Fruit fly (Drosophila melanogaster): ENCODE data around the gene CG32262.

Gene CG32262

DNA sequence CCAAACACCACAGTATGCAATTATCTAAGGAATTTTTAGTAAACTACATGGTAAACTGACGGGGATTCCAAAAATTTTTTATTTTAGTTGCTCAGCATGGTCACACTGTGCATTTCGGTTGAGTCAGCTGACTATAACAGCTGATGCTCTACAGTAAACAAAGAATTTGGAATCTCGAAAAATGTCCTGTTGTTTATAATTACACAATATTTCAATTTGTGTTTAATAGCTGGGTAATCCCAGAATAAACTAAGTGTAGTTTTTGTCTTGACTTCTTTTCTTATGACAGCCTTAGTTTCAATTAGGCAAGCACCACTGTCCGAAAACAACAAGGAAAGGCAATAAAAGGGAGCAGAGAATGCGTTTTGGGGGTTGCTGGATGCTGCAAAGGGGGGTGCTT, 24.3 kb downstream of the CG32262 start (continued):
- TF ChIP-seq Ravus (GFP tag; IDR thresholded peaks at IDR 0.05) = peak; percentile 11; the same call in 1 of the 2 replicates
- peak; percentile 20; the same call in 1 of the 2 replicates for TF ChIP-seq sob (GFP tag; IDR thresholded peaks at IDR 0.05)
- peak; percentile 12 for TF ChIP-seq lab (GFP tag; optimal IDR thresholded peaks at IDR 0.05)
- TF ChIP-seq CG7786 (GFP tag; optimal IDR thresholded peaks at IDR 0.05) = peak; percentile 25
- TF ChIP-seq CG11504 (tag; optimal IDR thresholded peaks at IDR 0.05) = peak; percentile 30
- TF ChIP-seq D (optimal IDR thresholded peaks at IDR 0.05) = no peak
- TF ChIP-seq D (GFP tag; optimal IDR thresholded peaks at IDR 0.05) = no peak
- no peak for TF ChIP-seq exex (tag; optimal IDR thresholded peaks at IDR 0.05)
- TF ChIP-seq CG17829 (tag; optimal IDR thresholded peaks at IDR 0.05) = peak; percentile 19
- no peak for TF ChIP-seq CG7987 (GFP tag; optimal IDR thresholded peaks at IDR 0.05)
- TF ChIP-seq usp (GFP tag; optimal IDR thresholded peaks at IDR 0.05) = no peak
- TF ChIP-seq run (tag; optimal IDR thresholded peaks at IDR 0.05) = no peak
- peak; percentile 6 for TF ChIP-seq bab2 (GFP tag; optimal IDR thresholded peaks at IDR 0.05)
- peak; percentile 33 for TF ChIP-seq Antp (GFP tag; optimal IDR thresholded peaks at IDR 0.05)
- peak; percentile 43 for TF ChIP-seq CG1603 (tag; optimal IDR thresholded peaks at IDR 0.05)
- TF ChIP-seq CG7357 (GFP tag; IDR thresholded peaks at IDR 0.05) = peak; percentile 48; the same call in 1 of the 3 replicates
- peak; percentile 37 for TF ChIP-seq gfzf (GFP tag; optimal IDR thresholded peaks at IDR 0.05)
- TF ChIP-seq nmo (GFP tag; optimal IDR thresholded peaks at IDR 0.05) = peak; percentile 16
- TF ChIP-seq klu (GFP tag; IDR thresholded peaks at IDR 0.05) = no peak
- peak; percentile 55 for TF ChIP-seq CG2712 (tag; optimal IDR thresholded peaks at IDR 0.05)
- peak; percentile 11 for TF ChIP-seq Abd-B (GFP tag; optimal IDR thresholded peaks at IDR 0.05)
- TF ChIP-seq chm (GFP tag; IDR thresholded peaks at IDR 0.05) = peak; percentile 10; the same call in 1 of the 2 replicates
- TF ChIP-seq fd96Cb (tag; optimal IDR thresholded peaks at IDR 0.05) = peak; percentile 27
- no peak for TF ChIP-seq Bteb2 (GFP tag; optimal IDR thresholded peaks at IDR 0.05)
- peak; percentile 60 for TF ChIP-seq Ptx1 (GFP tag; IDR thresholded peaks at IDR 0.05)
- TF ChIP-seq Atf3 (GFP tag; optimal IDR thresholded peaks at IDR 0.05) = no peak
- TF ChIP-seq CG1024 (GFP tag; IDR thresholded peaks at IDR 0.05) = 0 out of 2 replicates have a peak, but pooled peaks have one; percentile 8
- no peak for TF ChIP-seq Neu2 (GFP tag; optimal IDR thresholded peaks at IDR 0.05; ENCODE audit: borderline replicate concordance)
- no peak for TF ChIP-seq CG14667 (GFP tag; IDR thresholded peaks at IDR 0.05)

DNA sequence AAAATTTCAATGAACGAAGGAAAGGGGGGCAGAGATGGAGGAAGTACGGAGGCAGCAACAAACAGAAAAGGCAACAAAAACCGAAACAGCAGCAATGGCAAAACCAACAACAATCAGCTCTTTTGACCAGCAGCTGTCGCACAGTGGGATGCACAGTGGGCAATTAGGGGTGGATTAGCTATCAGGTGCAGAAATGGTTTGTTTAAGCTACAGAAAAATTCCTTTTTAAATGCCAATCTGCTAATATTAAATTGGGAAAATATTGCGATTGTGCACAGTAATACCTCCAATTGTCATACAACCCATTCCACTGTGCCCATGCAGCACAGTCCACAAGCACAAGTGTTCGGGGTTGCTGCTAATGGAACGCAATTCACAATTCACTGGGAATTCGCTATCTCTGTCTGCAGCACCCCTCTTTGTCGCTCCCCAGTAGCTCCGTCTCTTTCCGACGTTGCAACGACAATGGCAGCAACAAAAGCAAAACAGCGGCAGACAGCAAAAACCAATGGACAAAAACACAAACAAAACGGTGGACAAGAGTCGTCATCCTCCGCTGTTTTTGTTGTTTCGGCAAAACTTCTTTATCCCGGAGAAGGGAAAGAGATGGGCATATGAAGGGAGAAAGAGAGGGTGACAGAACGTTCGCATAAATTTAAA, 24.9 kb downstream of the CG32262 start:
- peak; percentile 91 for TF ChIP-seq ind (GFP tag; optimal IDR thresholded peaks at IDR 0.05)
- peak; percentile 89 for TF ChIP-seq dm (GFP tag; optimal IDR thresholded peaks at IDR 0.05)
- peak; percentile 75 for TF ChIP-seq CG8478 (optimal IDR thresholded peaks at IDR 0.05)
- TF ChIP-seq pb (GFP tag; optimal IDR thresholded peaks at IDR 0.05) = peak; percentile 92
- TF ChIP-seq sens-2 (GFP tag; IDR thresholded peaks at IDR 0.05) = peak; percentile 95
- peak; percentile 87 for TF ChIP-seq zen (tag; optimal IDR thresholded peaks at IDR 0.05)
- TF ChIP-seq CG17359 (tag; optimal IDR thresholded peaks at IDR 0.05) = peak; percentile 92
- peak; percentile 19 for TF ChIP-seq CG3995 (GFP tag; optimal IDR thresholded peaks at IDR 0.05)
- TF ChIP-seq Opbp (GFP tag; IDR thresholded peaks at IDR 0.05; ENCODE audit: partially characterized antibody) = peak; percentile 27; the same call in 2 of the 3 replicates
- TF ChIP-seq Myb (GFP tag; optimal IDR thresholded peaks at IDR 0.05) = peak; percentile 85
- peak; percentile 94 for TF ChIP-seq CG14667 (GFP tag; IDR thresholded peaks at IDR 0.05)
- peak; percentile 75 for TF ChIP-seq CG12299 (tag; optimal IDR thresholded peaks at IDR 0.05)
- peak; percentile 79 for TF ChIP-seq Ets97D (GFP tag; optimal IDR thresholded peaks at IDR 0.05)
- TF ChIP-seq CG10959 (GFP tag; IDR thresholded peaks at IDR 0.05) = peak; percentile 92
- TF ChIP-seq CG17385 (GFP tag; optimal IDR thresholded peaks at IDR 0.05) = peak; percentile 87
- peak; percentile 93 for TF ChIP-seq CG2875 (GFP tag; optimal IDR thresholded peaks at IDR 0.05)
- peak; percentile 94 for TF ChIP-seq Rfx (GFP tag; IDR thresholded peaks at IDR 0.05)
- peak; percentile 96 for TF ChIP-seq ttk (GFP tag; IDR thresholded peaks at IDR 0.05)
- TF ChIP-seq Doc3 (GFP tag; IDR thresholded peaks at IDR 0.05; ENCODE audit: partially characterized antibody) = no peak
- TF ChIP-seq Fer1 (GFP tag; optimal IDR thresholded peaks at IDR 0.05) = peak; percentile 80
- TF ChIP-seq CG30431 (GFP tag; optimal IDR thresholded peaks at IDR 0.05) = peak; percentile 97
- peak; percentile 94 for TF ChIP-seq nmo (GFP tag; optimal IDR thresholded peaks at IDR 0.05)
- TF ChIP-seq D19B (GFP tag; optimal IDR thresholded peaks at IDR 0.05) = peak; percentile 59
- TF ChIP-seq lbe (GFP tag; optimal IDR thresholded peaks at IDR 0.05) = peak; percentile 95
